Fruit fly (Drosophila melanogaster): ENCODE measurements around the gene AP-1gamma.

Gene AP-1gamma

dm6 chrX:9156388-9156823, 47.9 kb downstream of the AP-1gamma start, which contains the start of gene His3.3B (continued):
- TF ChIP-seq Camta (GFP tag; optimal IDR thresholded peaks at IDR 0.05) = no peak
- TF ChIP-seq Hsf (GFP tag; optimal IDR thresholded peaks at IDR 0.05) = no peak
- TF ChIP-seq caup (GFP tag; optimal IDR thresholded peaks at IDR 0.05; ENCODE audit: severe bottlenecking) = peak; percentile 0
- peak; percentile 12 for TF ChIP-seq kah (GFP tag; optimal IDR thresholded peaks at IDR 0.05)
- no peak for TF ChIP-seq Dfd (GFP tag; optimal IDR thresholded peaks at IDR 0.05)
- no peak for TF ChIP-seq CG9609 (GFP tag; optimal IDR thresholded peaks at IDR 0.05)
- TF ChIP-seq ham (GFP tag; IDR thresholded peaks at IDR 0.05) = no peak
- no peak for TF ChIP-seq dimm (GFP tag; IDR thresholded peaks at IDR 0.05)
- TF ChIP-seq CG18262 (tag; optimal IDR thresholded peaks at IDR 0.05) = no peak
- no peak for TF ChIP-seq TFAM (GFP tag; optimal IDR thresholded peaks at IDR 0.05)
- no peak for TF ChIP-seq lov (optimal IDR thresholded peaks at IDR 0.05)
- TF ChIP-seq lov (GFP tag; IDR thresholded peaks at IDR 0.05) = no peak
- no peak for TF ChIP-seq D19B (GFP tag; optimal IDR thresholded peaks at IDR 0.05)
- peak; percentile 56; the same call in 1 of the 2 replicates for TF ChIP-seq amos (GFP tag; IDR thresholded peaks at IDR 0.05; ENCODE audit: partially characterized antibody)
- TF ChIP-seq Ets65A (GFP tag) = no peak

DNA sequence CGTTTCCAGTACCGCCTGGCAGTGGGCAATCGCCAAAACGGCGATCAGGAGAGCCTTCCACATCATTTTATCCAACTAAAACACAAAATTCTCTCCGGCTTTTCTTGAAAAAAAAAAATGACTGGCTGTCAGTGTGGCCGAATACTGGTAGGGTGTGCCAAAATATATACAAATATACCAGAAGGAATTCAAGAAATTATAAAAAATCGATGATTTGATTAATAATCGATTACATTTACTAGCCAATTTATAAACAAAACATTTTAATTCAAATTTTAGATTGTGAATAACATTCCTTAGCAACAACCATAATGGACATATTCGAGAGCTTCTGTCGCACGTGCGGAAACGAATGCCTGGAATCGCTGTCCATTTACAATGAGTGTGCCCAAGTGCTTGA, 49.9 kb downstream of the AP-1gamma start, which contains the start of the genes Ost48 and Dlip1:
Gene Ost48, minus strand, starts transcription at position 150 of the 400 bp plus-strand sequence.
Gene Dlip1, plus strand, starts transcription at position 257 of the 400 bp plus-strand sequence.
- TF ChIP-seq CG1233 (GFP tag; optimal IDR thresholded peaks at IDR 0.05) (no peak), Doc2 (GFP tag; IDR thresholded peaks at IDR 0.05) (no peak), Sox102F (GFP tag; optimal IDR thresholded peaks at IDR 0.05) (no peak), CG4707 (GFP tag; optimal IDR thresholded peaks at IDR 0.05) (no peak), CG7745 (tag; optimal IDR thresholded peaks at IDR 0.05) (no peak), en (GFP tag; optimal IDR thresholded peaks at IDR 0.05) (no peak), TFAM (GFP tag; optimal IDR thresholded peaks at IDR 0.05) (no peak), CG14965 (GFP tag; optimal IDR thresholded peaks at IDR 0.05; ENCODE audit: borderline replicate concordance) (no peak), gem (tag; optimal IDR thresholded peaks at IDR 0.05) (no peak), Neu2 (GFP tag; optimal IDR thresholded peaks at IDR 0.05; ENCODE audit: borderline replicate concordance) (no peak), CG11456 (GFP tag; IDR thresholded peaks at IDR 0.05) (no peak), slp2 (GFP tag; optimal IDR thresholded peaks at IDR 0.05) (no peak), Camta (GFP tag; optimal IDR thresholded peaks at IDR 0.05) (no peak), Max (GFP tag; optimal IDR thresholded peaks at IDR 0.05) (no peak), mirr (GFP tag; optimal IDR thresholded peaks at IDR 0.05) (no peak), B-H2 (GFP tag; optimal IDR thresholded peaks at IDR 0.05) (no peak), Ets97D (GFP tag; optimal IDR thresholded peaks at IDR 0.05) (no peak), oc (tag; optimal IDR thresholded peaks at IDR 0.05) (no peak), Dref (GFP tag; IDR thresholded peaks at IDR 0.05) (peak; percentile 67), aop (GFP tag; IDR thresholded peaks at IDR 0.05) (no peak), Dp (GFP tag; optimal IDR thresholded peaks at IDR 0.05) (peak; percentile 51), ttk (GFP tag; IDR thresholded peaks at IDR 0.05) (no peak), pho (GFP tag; optimal IDR thresholded peaks at IDR 0.05) (no peak), sc (optimal IDR thresholded peaks at IDR 0.05) (no peak), sc (GFP tag; optimal IDR thresholded peaks at IDR 0.05) (no peak), bowl (GFP tag; IDR thresholded peaks at IDR 0.05) (no peak), ato (GFP tag; IDR thresholded peaks at IDR 0.05; ENCODE audit: partially characterized antibody) (no peak), CG7839 (tag; optimal IDR thresholded peaks at IDR 0.05) (no peak), pnt (GFP tag; optimal IDR thresholded peaks at IDR 0.05) (no peak), CG8388 (GFP tag; optimal IDR thresholded peaks at IDR 0.05) (no peak), Vsx1 (GFP tag; optimal IDR thresholded peaks at IDR 0.05) (no peak), sqz (GFP tag; optimal IDR thresholded peaks at IDR 0.05) (peak; percentile 77), CG30020 (tag; optimal IDR thresholded peaks at IDR 0.05) (no peak), klu (GFP tag; IDR thresholded peaks at IDR 0.05) (no peak), CG2116 (GFP tag; optimal IDR thresholded peaks at IDR 0.05) (peak; percentile 40), CG2875 (GFP tag; optimal IDR thresholded peaks at IDR 0.05) (no peak), so (GFP tag; IDR thresholded peaks at IDR 0.05) (no peak), ash1 (GFP tag; optimal IDR thresholded peaks at IDR 0.05) (no peak)
